Fruit fly (Drosophila melanogaster): ENCODE results near the gene sl.
A peak's percentile ranks its signal among the peaks of the same experiment; 100 is the strongest.

The sl gene

DNA sequence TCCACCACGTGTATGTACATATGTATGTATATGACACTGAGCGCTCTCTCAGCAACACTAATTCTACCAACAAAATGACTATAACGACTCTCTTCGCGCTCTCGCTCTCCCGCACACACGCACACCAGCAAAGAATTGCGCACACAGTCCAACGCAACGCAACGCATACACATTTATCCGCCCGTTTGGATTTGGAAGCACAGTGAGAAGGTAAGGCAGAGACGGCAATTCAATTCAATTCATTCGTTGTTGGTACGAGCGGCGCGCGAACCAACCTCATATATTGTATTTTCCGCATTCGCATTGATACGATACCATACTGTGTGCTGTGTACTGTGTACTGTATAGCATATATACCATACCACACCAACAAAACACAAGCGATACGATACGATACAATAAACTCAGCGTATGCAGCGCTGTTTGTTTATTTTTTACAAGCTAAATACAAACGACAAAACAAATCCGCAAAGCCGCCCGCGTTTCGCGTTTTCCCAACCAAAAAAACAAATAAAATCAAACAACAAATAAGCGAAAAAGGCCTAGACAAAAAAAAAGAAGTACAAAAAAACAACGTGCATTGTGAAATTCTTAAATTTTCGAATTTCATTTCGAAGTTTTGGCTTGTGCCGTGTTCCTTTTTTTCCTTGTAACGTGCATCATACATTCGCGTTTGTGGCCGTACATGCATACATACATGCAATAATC, 16.5 kb upstream of the sl start, which contains the start of the genes CG9921 and Dsp1 (continued):
- no peak for TF ChIP-seq CG16813 (GFP tag; IDR thresholded peaks at IDR 0.05; ENCODE audit: partially characterized antibody)
- no peak for TF ChIP-seq pros (GFP tag; optimal IDR thresholded peaks at IDR 0.05)
- TF ChIP-seq psq (GFP tag; optimal IDR thresholded peaks at IDR 0.05), result no peak
- no peak for TF ChIP-seq CG10274 (GFP tag; optimal IDR thresholded peaks at IDR 0.05)
- TF ChIP-seq mld (GFP tag; IDR thresholded peaks at IDR 0.05; ENCODE audit: partially characterized antibody), result no peak
- no peak for TF ChIP-seq CG12155 (GFP tag; optimal IDR thresholded peaks at IDR 0.05)
- TF ChIP-seq Spps (tag; optimal IDR thresholded peaks at IDR 0.05), result no peak
- no peak for TF ChIP-seq CG15601 (tag; optimal IDR thresholded peaks at IDR 0.05)
- no peak for TF ChIP-seq C15 (GFP tag; IDR thresholded peaks at IDR 0.05)
- peak; percentile 97 for TF ChIP-seq Trl (optimal IDR thresholded peaks at IDR 0.05)
- TF ChIP-seq Trl (GFP tag; optimal IDR thresholded peaks at IDR 0.05), result no peak
- TF ChIP-seq Dbx (GFP tag; IDR thresholded peaks at IDR 0.05), result peak; percentile 45; the same call in 1 of the 3 replicates
- TF ChIP-seq Xrp1 (GFP tag; IDR thresholded peaks at IDR 0.05), result no peak
- no peak for TF ChIP-seq cwo (GFP tag; optimal IDR thresholded peaks at IDR 0.05)
- TF ChIP-seq Mad (GFP tag; optimal IDR thresholded peaks at IDR 0.05), result no peak
- 0 out of 2 replicates have a peak, but pooled peaks have one; percentile 23 for TF ChIP-seq NFAT (GFP tag; IDR thresholded peaks at IDR 0.05)
- TF ChIP-seq CG17186 (GFP tag; optimal IDR thresholded peaks at IDR 0.05), result no peak
- TF ChIP-seq CG8924 (tag; optimal IDR thresholded peaks at IDR 0.05), result peak; percentile 45
- no peak for TF ChIP-seq slou (GFP tag; optimal IDR thresholded peaks at IDR 0.05)
- no peak for TF ChIP-seq CG4360 (GFP tag; IDR thresholded peaks at IDR 0.05)
- no peak for TF ChIP-seq Ets65A (GFP tag)
- TF ChIP-seq GATAe (GFP tag; conservative IDR thresholded peaks at IDR 0.05), result no peak
- no peak for TF ChIP-seq exex (tag; optimal IDR thresholded peaks at IDR 0.05)
- no peak for TF ChIP-seq Fer3 (tag; optimal IDR thresholded peaks at IDR 0.05)
- TF ChIP-seq HLH4C (GFP tag; IDR thresholded peaks at IDR 0.05; ENCODE audit: partially characterized antibody), result no peak
- TF ChIP-seq D (optimal IDR thresholded peaks at IDR 0.05), result no peak
- no peak for TF ChIP-seq D (GFP tag; optimal IDR thresholded peaks at IDR 0.05)
- peak; percentile 42; the same call in 1 of the 2 replicates for TF ChIP-seq Bgb (GFP tag; IDR thresholded peaks at IDR 0.05; ENCODE audit: partially characterized antibody)

DNA sequence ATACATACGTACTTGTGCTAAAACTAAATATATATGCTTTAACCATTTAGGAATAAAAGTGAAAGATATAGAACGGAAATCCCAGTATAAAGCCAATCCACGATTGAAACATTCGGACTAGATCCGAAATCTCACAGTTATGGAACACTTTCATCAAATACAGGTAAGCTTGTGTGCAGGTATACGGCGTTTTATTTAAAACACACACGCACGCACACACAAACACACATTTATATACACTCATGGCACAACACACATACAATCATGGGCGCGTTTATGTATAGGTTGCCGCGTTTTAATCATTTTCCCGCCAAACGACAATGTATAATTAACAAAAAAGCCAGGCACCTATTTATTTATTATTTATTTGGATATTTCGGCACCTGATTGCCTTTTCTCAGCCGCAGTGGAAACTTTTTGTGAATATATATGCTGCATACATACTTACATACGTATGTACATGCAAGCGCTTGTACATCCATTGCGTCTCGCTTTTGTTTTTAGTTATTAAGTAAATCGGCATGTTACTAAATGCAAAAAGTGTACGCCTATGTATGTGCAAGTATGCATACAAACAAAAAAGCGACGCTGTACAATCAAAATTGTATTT, 15.8 kb upstream of the sl start:
- TF ChIP-seq fu2 (GFP tag; optimal IDR thresholded peaks at IDR 0.05), result no peak
- TF ChIP-seq rib (GFP tag; IDR thresholded peaks at IDR 0.05), result no peak
- no peak for TF ChIP-seq dmrt99B (tag; optimal IDR thresholded peaks at IDR 0.05)
- TF ChIP-seq CG33213 (GFP tag; optimal IDR thresholded peaks at IDR 0.05), result no peak
- no peak for TF ChIP-seq Dll (GFP tag; IDR thresholded peaks at IDR 0.05; ENCODE audit: partially characterized antibody)
- TF ChIP-seq CG3726 (GFP tag; IDR thresholded peaks at IDR 0.05), result no peak
- no peak for TF ChIP-seq CG3407 (GFP tag; optimal IDR thresholded peaks at IDR 0.05)
- TF ChIP-seq dysf (GFP tag; IDR thresholded peaks at IDR 0.05), result no peak
- TF ChIP-seq CG4820 (GFP tag; optimal IDR thresholded peaks at IDR 0.05), result no peak
- no peak for TF ChIP-seq CG13296 (GFP tag; optimal IDR thresholded peaks at IDR 0.05)
- TF ChIP-seq ind (GFP tag; optimal IDR thresholded peaks at IDR 0.05), result no peak
- no peak for TF ChIP-seq bsh (GFP tag; optimal IDR thresholded peaks at IDR 0.05)
- TF ChIP-seq CG2120 (GFP tag; optimal IDR thresholded peaks at IDR 0.05), result no peak
- TF ChIP-seq sima (GFP tag; optimal IDR thresholded peaks at IDR 0.05), result no peak
- no peak for TF ChIP-seq CG4730 (GFP tag; IDR thresholded peaks at IDR 0.05)
- no peak for TF ChIP-seq pros (GFP tag; optimal IDR thresholded peaks at IDR 0.05)
- no peak for TF ChIP-seq CG11093 (GFP tag; IDR thresholded peaks at IDR 0.05)
- TF ChIP-seq Pdp1 (GFP tag; optimal IDR thresholded peaks at IDR 0.05), result peak in 1 of 2 experiments; percentile 55
- no peak for TF ChIP-seq CG17829 (tag; optimal IDR thresholded peaks at IDR 0.05)
- TF ChIP-seq CG34422 (GFP tag; IDR thresholded peaks at IDR 0.05), result peak; percentile 32; the same call in 1 of the 3 replicates
- no peak for TF ChIP-seq CG18599 (GFP tag; optimal IDR thresholded peaks at IDR 0.05)
- no peak for TF ChIP-seq kay (GFP tag; optimal IDR thresholded peaks at IDR 0.05)
- TF ChIP-seq chinmo (GFP tag; IDR thresholded peaks at IDR 0.05; ENCODE audit: partially characterized antibody), result 0 out of 4 replicates have a peak, but pooled peaks have one; percentile 6

Measured in whole organism, embryonic.